Fruit fly (Drosophila melanogaster) whole organism, wandering third instar larva: ENCODE data around the gene bif.
A peak's percentile ranks its signal among the peaks of the same experiment; 100 is the strongest.

Source experiments
- CrebA ChIP-seq: fragments of 200-800 bp; sonication (Bioruptor generic); optimal IDR thresholded peaks from 2 replicates; lab custom pipeline; 2016; ENCODE audit warnings: missing biosample characterization, mild to moderate bottlenecking, missing genetic modification characterization, borderline replicate concordance
- Hr78 ChIP-seq: fragments of >200 bp; optimal IDR thresholded peaks from 2 replicates; lab custom pipeline; 2017; ENCODE audit warnings: missing biosample characterization, missing genetic modification characterization
- Mio ChIP-seq: sonication (Bioruptor generic); optimal IDR thresholded peaks from 2 replicates; lab custom pipeline; 2016; ENCODE audit warnings: missing biosample characterization, missing genetic modification characterization
- OdsH ChIP-seq: fragments of 200-800 bp; sonication (Bioruptor generic); optimal IDR thresholded peaks from 2 replicates; lab custom pipeline; 2016; ENCODE audit warnings: missing biosample characterization, mild to moderate bottlenecking, missing genetic modification characterization
- Rel ChIP-seq, 2 experiments: fragments of 200-800 bp; sonication (Bioruptor generic) in 1 of 2; optimal IDR thresholded peaks; 2 replicates in 1 of 2; 3 replicates in 1 of 2; lab custom pipeline; 2016 to 2019; ENCODE audit warnings: mild to moderate bottlenecking in 2 of 2, missing biosample characterization in 2 of 2, missing genetic modification characterization in 2 of 2, moderate library complexity in 1 of 2
- br ChIP-seq: fragments of 200-800 bp; sonication (Bioruptor generic); optimal IDR thresholded peaks from 2 replicates; lab custom pipeline; 2016; ENCODE audit warnings: missing biosample characterization, missing genetic modification characterization
- dsf ChIP-seq: sonication (Bioruptor generic); optimal IDR thresholded peaks from 2 replicates; lab custom pipeline; 2016; ENCODE audit warnings: missing biosample characterization, missing genetic modification characterization, borderline replicate concordance
- lola ChIP-seq: fragments of >200 bp; optimal IDR thresholded peaks from 2 replicates; lab custom pipeline; 2017; ENCODE audit warnings: missing biosample characterization, missing genetic modification characterization
- pan ChIP-seq: fragments of >200 bp; optimal IDR thresholded peaks from 2 replicates; lab custom pipeline; 2017

DNA sequence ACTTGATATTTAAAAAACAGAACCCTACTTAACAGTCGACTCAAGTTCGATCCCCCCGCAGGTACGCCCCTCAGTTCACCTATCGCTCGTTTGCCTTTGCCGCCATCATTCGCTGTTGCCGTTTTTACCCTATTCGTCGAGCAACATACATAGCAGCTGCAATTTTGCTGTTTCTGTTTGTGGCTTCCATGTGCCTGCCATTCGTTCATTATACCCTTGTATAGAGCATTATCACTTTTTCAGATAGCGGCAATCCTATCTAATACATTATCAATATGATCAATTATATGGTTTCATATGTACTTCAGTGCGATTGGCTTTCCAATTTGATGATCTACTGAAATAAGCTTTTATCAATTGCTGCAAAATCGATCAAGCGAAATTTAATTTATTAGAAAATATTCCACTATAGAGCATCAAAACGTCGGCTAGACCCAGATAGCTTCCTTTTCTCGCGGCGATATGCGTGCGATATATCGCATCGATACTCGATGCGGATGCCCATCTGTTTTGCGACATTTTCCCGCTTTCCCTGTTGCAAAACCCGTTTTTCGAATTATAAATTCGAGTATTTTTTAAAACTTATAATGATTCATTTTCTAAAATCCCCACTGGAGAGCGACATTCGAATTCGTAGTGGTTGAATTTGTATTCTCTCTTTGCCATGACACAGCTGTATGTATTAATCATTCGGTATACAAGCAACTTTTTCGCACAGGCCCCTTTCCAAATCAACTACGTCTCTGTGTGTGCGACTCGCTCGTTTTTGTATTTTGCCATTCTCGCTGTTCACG, 37.4 kb downstream of the bif start:
- peak; percentile 54 for TF ChIP-seq dsf (GFP tag; lab: Kevin White, UChicago)
- TF ChIP-seq lola (GFP tag; lab: Kevin White, UChicago): no peak
- no peak for TF ChIP-seq Hr78 (GFP tag; lab: Kevin White, UChicago)
- peak; percentile 89 for TF ChIP-seq br (GFP tag; lab: Kevin White, UChicago)
- no peak for TF ChIP-seq pan (lab: Kevin White, UChicago)
- TF ChIP-seq CrebA (GFP tag; lab: Kevin White, UChicago): no peak
- peak; percentile 84 for TF ChIP-seq Rel (GFP tag; optimal IDR thresholded peaks at IDR 0.05; lab: Kevin White, UChicago)
- TF ChIP-seq Rel (tag; optimal IDR thresholded peaks at IDR 0.05; lab: Kevin White, UChicago): peak; percentile 52
- peak; percentile 80 for TF ChIP-seq OdsH (GFP tag; lab: Kevin White, UChicago)
- TF ChIP-seq Mio: no peak
